Fruit fly (Drosophila melanogaster) whole organism, embryonic: ENCODE data around the gene Rnmt.
A peak's percentile ranks its signal among the peaks of the same experiment; 100 is the strongest.

Source experiments
- Abd-B ChIP-seq: fragments of 200-800 bp; sonication (Bioruptor generic); optimal IDR thresholded peaks from 2 replicates; lab custom pipeline; 2018; ENCODE audit warnings: missing biosample characterization, mild to moderate bottlenecking, missing genetic modification characterization, moderate library complexity
- BtbVII ChIP-seq: fragments of 200-800 bp; sonication (Bioruptor generic); optimal IDR thresholded peaks from 3 replicates; lab custom pipeline; 2017; ENCODE audit warnings: missing biosample characterization, mild to moderate bottlenecking, missing genetic modification characterization
- CG10366 ChIP-seq: fragments of 200-800 bp; sonication (Bioruptor generic); IDR thresholded peaks from 2 replicates; pipeline ENCODE4 v1.3.6; 2022; ENCODE audit warnings: missing biosample characterization, missing genetic modification characterization
- CG10462 ChIP-seq: fragments of 200-800 bp; sonication (Bioruptor generic); optimal IDR thresholded peaks from 2 replicates; lab custom pipeline; 2016; ENCODE audit warnings: missing biosample characterization, missing genetic modification characterization
- CG11723 ChIP-seq: fragments of 200-800 bp; sonication (Bioruptor generic); optimal IDR thresholded peaks from 2 replicates; lab custom pipeline; 2017; ENCODE audit warnings: missing biosample characterization, mild to moderate bottlenecking, missing genetic modification characterization
- CG12769 ChIP-seq: fragments of 200-800 bp; sonication (Bioruptor generic); optimal IDR thresholded peaks from 2 replicates; lab custom pipeline; 2019; ENCODE audit warnings: missing biosample characterization, mild to moderate bottlenecking, missing genetic modification characterization, moderate library complexity
- CG13424 ChIP-seq: fragments of 200-800 bp; sonication (Bioruptor generic); optimal IDR thresholded peaks from 2 replicates; lab custom pipeline; 2019; ENCODE audit warnings: missing biosample characterization, mild to moderate bottlenecking, missing genetic modification characterization, moderate library complexity
- CG13624 ChIP-seq: fragments of 200-800 bp; sonication (Bioruptor generic); optimal IDR thresholded peaks from 2 replicates; lab custom pipeline; 2016; ENCODE audit warnings: missing biosample characterization, missing genetic modification characterization
- CG15514 ChIP-seq: fragments of 200-800 bp; sonication (Bioruptor generic); optimal IDR thresholded peaks from 3 replicates; lab custom pipeline; 2017; ENCODE audit warnings: missing biosample characterization, missing genetic modification characterization, mild to moderate bottlenecking, moderate library complexity, missing genetic modification reagents
- CG1602 ChIP-seq: fragments of 200-800 bp; sonication (Bioruptor generic); optimal IDR thresholded peaks from 3 replicates; lab custom pipeline; 2016; ENCODE audit warnings: missing biosample characterization, missing genetic modification characterization
- CG16813 ChIP-seq: fragments of 200-800 bp; sonication (Bioruptor generic); IDR thresholded peaks from 3 replicates; pipeline ENCODE4 v1.3.6; 2022; ENCODE audit warnings: missing biosample characterization, missing genetic modification characterization; ENCODE audit not compliant: partially characterized antibody
- CG16815 ChIP-seq: fragments of 200-800 bp; sonication (Bioruptor generic); optimal IDR thresholded peaks from 3 replicates; lab custom pipeline; 2017; ENCODE audit warnings: missing biosample characterization, mild to moderate bottlenecking, missing genetic modification characterization
- CG18476 ChIP-seq: fragments of 200-800 bp; sonication (Bioruptor generic); optimal IDR thresholded peaks from 2 replicates; lab custom pipeline; 2016; ENCODE audit warnings: missing biosample characterization, mild to moderate bottlenecking, missing genetic modification characterization
- CG30403 ChIP-seq: fragments of 200-800 bp; sonication (Bioruptor generic); optimal IDR thresholded peaks from 3 replicates; lab custom pipeline; 2016; ENCODE audit warnings: missing biosample characterization, missing genetic modification characterization
- CG30431 ChIP-seq: fragments of 200-800 bp; sonication (Bioruptor generic); optimal IDR thresholded peaks from 2 replicates; lab custom pipeline; 2017; ENCODE audit warnings: missing biosample characterization, missing genetic modification characterization
- CG34422 ChIP-seq: fragments of 200-800 bp; sonication (Bioruptor generic); IDR thresholded peaks from 3 replicates; pipeline ENCODE4 v1.3.6; 2022; ENCODE audit warnings: missing biosample characterization, missing genetic modification characterization
- CG3838 ChIP-seq: fragments of 200-800 bp; sonication (Bioruptor generic); optimal IDR thresholded peaks from 3 replicates; lab custom pipeline; 2016; ENCODE audit warnings: missing biosample characterization, missing genetic modification characterization
- CG6689 ChIP-seq: fragments of 200-800 bp; sonication (Bioruptor generic); IDR thresholded peaks from 2 replicates; pipeline ENCODE4 v1.3.6; 2022; ENCODE audit warnings: missing biosample characterization, missing genetic modification characterization
- CG6854 ChIP-seq: fragments of 200-800 bp; sonication (Bioruptor generic); optimal IDR thresholded peaks from 3 replicates; lab custom pipeline; 2017; ENCODE audit warnings: missing biosample characterization, mild to moderate bottlenecking, missing genetic modification characterization
- CG7357 ChIP-seq: fragments of 200-800 bp; sonication (Bioruptor generic); IDR thresholded peaks from 3 replicates; pipeline ENCODE4 v1.3.6; 2022; ENCODE audit warnings: missing biosample characterization, missing genetic modification characterization
- CG7556 ChIP-seq: fragments of 200-800 bp; sonication (Bioruptor generic); optimal IDR thresholded peaks from 2 replicates; lab custom pipeline; 2017; ENCODE audit warnings: missing biosample characterization, mild to moderate bottlenecking, missing genetic modification characterization
- CG8089 ChIP-seq: fragments of 200-800 bp; sonication (Bioruptor generic); optimal IDR thresholded peaks from 3 replicates; lab custom pipeline; 2016; ENCODE audit warnings: missing biosample characterization, missing genetic modification characterization
- D19A ChIP-seq: fragments of 200-800 bp; optimal IDR thresholded peaks from 3 replicates; lab custom pipeline; 2019; ENCODE audit warnings: missing biosample characterization, mild to moderate bottlenecking, missing genetic modification characterization, moderate library complexity
- Dip2 ChIP-seq: fragments of 200-800 bp; sonication (Bioruptor generic); IDR thresholded peaks from 2 replicates; pipeline ENCODE4 v1.3.6; 2022; ENCODE audit warnings: missing biosample characterization, missing genetic modification characterization
- HHEX ChIP-seq: fragments of 200-800 bp; sonication (Bioruptor generic); optimal IDR thresholded peaks from 3 replicates; lab custom pipeline; 2017; ENCODE audit warnings: missing biosample characterization, mild to moderate bottlenecking, missing genetic modification characterization, missing genetic modification reagents
- Hr51 ChIP-seq, 2 experiments: fragments of 200-800 bp; sonication (Bioruptor generic); optimal IDR thresholded peaks; 2 replicates in 1 of 2; 3 replicates in 1 of 2; lab custom pipeline; 2016 to 2018; ENCODE audit warnings: missing biosample characterization in 2 of 2, missing genetic modification characterization in 2 of 2, mild to moderate bottlenecking in 1 of 2, moderate library complexity in 1 of 2
- Jarid2 ChIP-seq: fragments of 200-800 bp; sonication (Bioruptor generic); optimal IDR thresholded peaks from 3 replicates; lab custom pipeline; 2017; ENCODE audit warnings: mild to moderate bottlenecking, missing biosample characterization, missing genetic modification reagents, missing genetic modification characterization
- NC2β ChIP-seq: fragments of 200-800 bp; sonication (Bioruptor generic); optimal IDR thresholded peaks from 2 replicates; lab custom pipeline; 2016; ENCODE audit warnings: missing biosample characterization, missing genetic modification characterization
- NFAT ChIP-seq: fragments of 200-800 bp; sonication (Bioruptor generic); IDR thresholded peaks from 2 replicates; pipeline ENCODE4 v1.3.6; 2022; ENCODE audit warnings: missing biosample characterization, missing genetic modification characterization
- NK7.1 ChIP-seq: fragments of 200-800 bp; sonication (Bioruptor generic); optimal IDR thresholded peaks from 3 replicates; lab custom pipeline; 2016; ENCODE audit warnings: missing biosample characterization, missing genetic modification characterization
- Oli ChIP-seq: fragments of 200-800 bp; sonication (Bioruptor generic); optimal IDR thresholded peaks from 2 replicates; lab custom pipeline; 2018; ENCODE audit warnings: missing biosample characterization, mild to moderate bottlenecking, missing genetic modification characterization, moderate library complexity
- Poxn ChIP-seq: fragments of 200-800 bp; sonication (Bioruptor generic); IDR thresholded peaks from 2 replicates; pipeline ENCODE4 v1.3.6; 2022; ENCODE audit warnings: missing biosample characterization, missing genetic modification characterization
- Stat92E ChIP-seq, 3 experiments: fragments of >200 bp in 2 of 3; fragments of 200-800 bp in 1 of 3; sonication (Bioruptor generic) in 1 of 3; optimal IDR thresholded peaks; 2 replicates each; lab custom pipeline; 2017 to 2019; ENCODE audit warnings: missing biosample characterization in 3 of 3, missing genetic modification characterization in 3 of 3, mild to moderate bottlenecking in 1 of 3, moderate library complexity in 1 of 3
- al ChIP-seq: fragments of 200-800 bp; sonication (Bioruptor generic); IDR thresholded peaks from 2 replicates; pipeline ENCODE4 v1.3.6; 2022; ENCODE audit warnings: missing biosample characterization, missing genetic modification characterization
- ato ChIP-seq: fragments of 200-800 bp; sonication (Bioruptor generic); IDR thresholded peaks from 2 replicates; pipeline ENCODE4 v1.3.6; 2022; ENCODE audit warnings: missing biosample characterization, missing genetic modification characterization; ENCODE audit not compliant: partially characterized antibody
- az2 ChIP-seq: fragments of 200-800 bp; sonication (Bioruptor generic); optimal IDR thresholded peaks from 3 replicates; lab custom pipeline; 2016; ENCODE audit warnings: missing biosample characterization, missing genetic modification characterization
- bab2 ChIP-seq: fragments of 200-800 bp; sonication (Bioruptor generic); optimal IDR thresholded peaks from 2 replicates; lab custom pipeline; 2016; ENCODE audit warnings: missing biosample characterization, missing genetic modification characterization
- cas ChIP-seq: fragments of 200-800 bp; sonication (Bioruptor generic); IDR thresholded peaks from 2 replicates; pipeline ENCODE4 v1.3.6; 2022; ENCODE audit warnings: missing biosample characterization, missing genetic modification characterization
- caup ChIP-seq: fragments of 200-800 bp; sonication (Bioruptor generic); optimal IDR thresholded peaks from 3 replicates; lab custom pipeline; 2017; ENCODE audit warnings: missing biosample characterization, mild to moderate bottlenecking, missing genetic modification characterization, moderate library complexity; ENCODE audit not compliant: severe bottlenecking
- gt ChIP-seq: fragments of 200-800 bp; sonication (Bioruptor generic); IDR thresholded peaks from 2 replicates; pipeline ENCODE4 v1.3.6; 2022; ENCODE audit warnings: missing biosample characterization, missing genetic modification characterization
- mirr ChIP-seq: fragments of 200-800 bp; sonication (Bioruptor generic); optimal IDR thresholded peaks from 3 replicates; lab custom pipeline; 2018; ENCODE audit warnings: missing biosample characterization, mild to moderate bottlenecking, missing genetic modification characterization
- nerfin-1 ChIP-seq: fragments of 200-800 bp; sonication (Bioruptor generic); optimal IDR thresholded peaks from 3 replicates; lab custom pipeline; 2019; ENCODE audit warnings: missing biosample characterization, mild to moderate bottlenecking, missing genetic modification characterization, moderate library complexity
- org-1 ChIP-seq: fragments of 200-800 bp; sonication (Bioruptor generic); optimal IDR thresholded peaks from 2 replicates; lab custom pipeline; 2017; ENCODE audit warnings: missing biosample characterization, missing genetic modification characterization
- phol ChIP-seq: fragments of 200-800 bp; sonication (Bioruptor generic); optimal IDR thresholded peaks from 3 replicates; lab custom pipeline; 2018; ENCODE audit warnings: missing biosample characterization, mild to moderate bottlenecking, missing genetic modification characterization, moderate library complexity
- pnt ChIP-seq: fragments of 200-800 bp; sonication (Bioruptor generic); optimal IDR thresholded peaks from 3 replicates; lab custom pipeline; 2016; ENCODE audit warnings: missing biosample characterization, missing genetic modification characterization
- psq ChIP-seq: fragments of 200-800 bp; sonication (Bioruptor generic); optimal IDR thresholded peaks from 2 replicates; lab custom pipeline; 2017; ENCODE audit warnings: missing biosample characterization, missing genetic modification characterization
- sim ChIP-seq: fragments of 200-800 bp; sonication (Bioruptor generic); IDR thresholded peaks from 2 replicates; pipeline ENCODE4 v1.3.6; 2022; ENCODE audit warnings: missing biosample characterization, missing genetic modification characterization
- tin ChIP-seq: fragments of 200-800 bp; sonication (Bioruptor generic); optimal IDR thresholded peaks from 3 replicates; lab custom pipeline; 2016; ENCODE audit warnings: missing biosample characterization, missing genetic modification characterization
- zen2 ChIP-seq: fragments of 200-800 bp; sonication (Bioruptor generic); IDR thresholded peaks from 3 replicates; pipeline ENCODE4 v1.3.6; 2022; ENCODE audit warnings: missing biosample characterization, missing genetic modification characterization; ENCODE audit not compliant: partially characterized antibody
- zfh2 ChIP-seq: fragments of 200-800 bp; sonication (Bioruptor generic); optimal IDR thresholded peaks from 2 replicates; lab custom pipeline; 2016; ENCODE audit warnings: missing biosample characterization, missing genetic modification characterization

Rnmt gene

DNA sequence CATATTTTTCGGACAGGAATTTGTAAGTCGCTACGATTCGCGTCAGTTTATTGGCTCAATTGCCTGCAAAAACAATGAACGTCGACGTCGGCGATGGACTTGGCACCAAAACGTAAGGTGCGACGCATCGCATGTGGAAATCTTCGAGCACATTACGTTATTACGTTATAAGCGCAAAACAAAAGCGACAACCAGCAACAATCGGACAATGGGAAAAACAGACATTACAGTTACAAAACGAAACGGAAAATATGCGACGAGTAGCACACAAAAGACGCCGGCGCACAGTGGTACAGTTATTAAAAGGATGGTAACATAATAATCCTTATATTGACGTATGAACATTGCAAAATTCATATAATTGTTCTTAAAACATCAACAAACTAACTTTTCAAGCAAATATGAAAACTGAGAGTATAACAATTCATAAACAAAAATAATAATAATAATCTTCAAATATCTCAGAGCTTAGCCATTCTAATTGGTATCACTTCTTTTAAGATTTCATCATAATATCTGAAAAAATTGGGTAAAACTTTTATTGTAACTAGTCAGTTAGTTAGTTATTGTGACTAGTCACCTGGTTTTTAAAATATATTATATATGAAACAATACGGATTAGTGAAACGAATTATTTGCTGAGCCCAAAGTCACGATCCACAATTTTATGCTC lies 14.8 kb upstream of the Rnmt start (continued):
- TF ChIP-seq CG11723 (no peak), sim (GFP tag; lab: Robert Waterston, UW) (no peak), CG10366 (GFP tag; lab: Robert Waterston, UW) (no peak), CG16815 (peak; percentile 20), nerfin-1 (tag; lab: Kevin White, UChicago) (no peak), zfh2 (GFP tag; lab: Kevin White, UChicago) (no peak), D19A (tag; lab: Kevin White, UChicago) (no peak), psq (GFP tag; lab: Kevin White, UChicago) (no peak), Stat92E (GFP tag; optimal IDR thresholded peaks at IDR 0.05; lab: Kevin White, UChicago) (no peak), zen2 (GFP tag; lab: Robert Waterston, UW) (no peak), mirr (GFP tag; lab: Kevin White, UChicago) (no peak), CG6689 (GFP tag; lab: Robert Waterston, UW) (peak; percentile 32; the same call in 1 of the 2 replicates), Hr51 (GFP tag; optimal IDR thresholded peaks at IDR 0.05; lab: Kevin White, UChicago) (peak in 1 of 2 experiments; percentile 62), ato (GFP tag; lab: Robert Waterston, UW) (no peak), caup (GFP tag; lab: Kevin White, UChicago) (no peak), al (GFP tag; lab: Robert Waterston, UW) (no peak), Abd-B (GFP tag; lab: Kevin White, UChicago) (no peak), gt (GFP tag; lab: Robert Waterston, UW) (no peak), HHEX (GFP tag; lab: Kevin White, UChicago) (no peak), CG15514 (GFP tag; lab: Kevin White, UChicago) (no peak), phol (tag; lab: Kevin White, UChicago) (peak; percentile 40), CG10462 (no peak), Poxn (GFP tag; lab: Robert Waterston, UW) (no peak), CG3838 (no peak), CG30431 (GFP tag; lab: Kevin White, UChicago) (no peak), CG7357 (GFP tag; lab: Robert Waterston, UW) (no peak), NK7.1 (GFP tag; lab: Kevin White, UChicago) (no peak), CG6854 (GFP tag; lab: Kevin White, UChicago) (no peak), CG1602 (peak; percentile 19), Dip2 (GFP tag; lab: Robert Waterston, UW) (no peak), tin (peak; percentile 20), CG13424 (tag; lab: Kevin White, UChicago) (peak; percentile 23), NFAT (GFP tag; lab: Robert Waterston, UW) (no peak), NC2β (no peak), Oli (tag; lab: Kevin White, UChicago) (peak; percentile 23), CG18476 (GFP tag; lab: Kevin White, UChicago) (no peak), CG7556 (GFP tag; lab: Kevin White, UChicago) (peak; percentile 46), cas (GFP tag; lab: Robert Waterston, UW) (no peak), CG30403 (GFP tag; lab: Kevin White, UChicago) (peak; percentile 28), CG13624 (no peak), CG12769 (tag; lab: Kevin White, UChicago) (no peak), az2 (GFP tag; lab: Kevin White, UChicago) (peak; percentile 46), CG8089 (no peak), Jarid2 (GFP tag; lab: Kevin White, UChicago) (no peak), org-1 (GFP tag; lab: Kevin White, UChicago) (no peak), CG34422 (no peak), bab2 (GFP tag; lab: Kevin White, UChicago) (no peak), CG16813 (no peak), BtbVII (GFP tag; lab: Kevin White, UChicago) (no peak), pnt (GFP tag; lab: Kevin White, UChicago) (no peak)
